Worm (Caenorhabditis elegans): ENCODE results near the gene sdc-3.

Gene sdc-3

ce11 chrV:15083659-15084058, 35.7 kb upstream of the sdc-3 start (continued):
- TF ChIP-seq snpc-4 (GFP tag; optimal IDR thresholded peaks at IDR 0.05) (no peak), snpc-4 (tag; optimal IDR thresholded peaks at IDR 0.05) (peak in 1 of 4 experiments; percentile 28), rec-8 (tag; optimal IDR thresholded peaks at IDR 0.05) (no peak), tbx-9 (tag; optimal IDR thresholded peaks at IDR 0.05; ENCODE audit: borderline replicate concordance) (no peak), zim-3 (tag; optimal IDR thresholded peaks at IDR 0.05) (peak; percentile 33), egl-18 (GFP tag; IDR thresholded peaks at IDR 0.05) (no peak), nhr-90 (tag; optimal IDR thresholded peaks at IDR 0.05) (peak; percentile 6), bed-2 (GFP tag; IDR thresholded peaks at IDR 0.05) (no peak), atf-7 (tag; optimal IDR thresholded peaks at IDR 0.05) (peak; percentile 18), ceh-91 (GFP tag; IDR thresholded peaks at IDR 0.05) (no peak), attf-6 (GFP tag; IDR thresholded peaks at IDR 0.05) (peak; percentile 57), athp-1 (tag; optimal IDR thresholded peaks at IDR 0.05) (peak; percentile 82), cebp-1 (GFP tag; IDR thresholded peaks at IDR 0.05) (no peak), cebp-1 (tag; optimal IDR thresholded peaks at IDR 0.05) (peak; percentile 65), Y95B8A.8 (GFP tag; IDR thresholded peaks at IDR 0.05) (0 out of 2 replicates have a peak, but pooled peaks have one; percentile 40), C06A6.2 (GFP tag; conservative IDR thresholded peaks at IDR 0.05) (no peak), die-1 (tag; optimal IDR thresholded peaks at IDR 0.05) (peak; percentile 5), C17E4.6 (GFP tag; IDR thresholded peaks at IDR 0.05) (no peak), F33H1.4 (GFP tag; IDR thresholded peaks at IDR 0.05) (no peak), nfya-1 (tag; optimal IDR thresholded peaks at IDR 0.05; ENCODE audit: borderline replicate concordance, insufficient read depth) (no peak), tlf-1 (GFP tag; optimal IDR thresholded peaks at IDR 0.05) (peak; percentile 55)

ce11 chrV:15082291-15082690, 34.3 kb upstream of the sdc-3 start, which contains the start of the genes C01G10.10 and C01G10.9:
C01G10.10 (minus strand) TSS chrV:15082441.
C01G10.9 (plus strand) TSS chrV:15082530.
- TF ChIP-seq sdz-38 (tag; optimal IDR thresholded peaks at IDR 0.05) (no peak), snpc-3.4 (tag; optimal IDR thresholded peaks at IDR 0.05) (peak; percentile 18), cebp-2 (GFP tag; IDR thresholded peaks at IDR 0.05) (no peak), C17E4.6 (GFP tag; IDR thresholded peaks at IDR 0.05) (no peak), K12H6.12 (tag; optimal IDR thresholded peaks at IDR 0.05) (peak; percentile 2), F33H1.4 (GFP tag; IDR thresholded peaks at IDR 0.05) (peak; percentile 26; the same call in 1 of the 2 replicates), unc-130 (GFP tag; optimal IDR thresholded peaks at IDR 0.05) (peak; percentile 82), ceh-40 (GFP tag; IDR thresholded peaks at IDR 0.05) (no peak), ceh-27 (GFP tag; optimal IDR thresholded peaks at IDR 0.05) (peak; percentile 52), pbrm-1 (GFP tag; IDR thresholded peaks at IDR 0.05) (no peak), cebp-1 (GFP tag; IDR thresholded peaks at IDR 0.05) (no peak), cebp-1 (tag; optimal IDR thresholded peaks at IDR 0.05) (peak; percentile 31), lin-54 (GFP tag; optimal IDR thresholded peaks at IDR 0.05) (peak; percentile 50), lir-1 (GFP tag; conservative IDR thresholded peaks at IDR 0.05) (no peak), F22D6.2 (tag; optimal IDR thresholded peaks at IDR 0.05) (peak; percentile 8), dox-1 (GFP tag; IDR thresholded peaks at IDR 0.05) (0 out of 2 replicates have a peak, but pooled peaks have one; percentile 18), ceh-100 (GFP tag; IDR thresholded peaks at IDR 0.05) (peak; percentile 43; the same call in 1 of the 2 replicates), lsl-1 (GFP tag; optimal IDR thresholded peaks at IDR 0.05) (peak; percentile 19), ZK185.1 (tag; optimal IDR thresholded peaks at IDR 0.05; ENCODE audit: poor library complexity, severe bottlenecking) (peak; percentile 76), ztf-25 (GFP tag; IDR thresholded peaks at IDR 0.05) (no peak), F23B12.7 (tag; optimal IDR thresholded peaks at IDR 0.05; ENCODE audit: insufficient read depth) (peak; percentile 16), lin-35 (GFP tag; optimal IDR thresholded peaks at IDR 0.05) (peak in 1 of 3 experiments; percentile 30), mcd-1 (GFP tag; IDR thresholded peaks at IDR 0.05) (peak; percentile 68), bed-2 (GFP tag; IDR thresholded peaks at IDR 0.05) (0 out of 2 replicates have a peak, but pooled peaks have one; percentile 42), snpc-4 (GFP tag; optimal IDR thresholded peaks at IDR 0.05) (no peak), snpc-4 (tag; optimal IDR thresholded peaks at IDR 0.05) (peak in 2 of 4 experiments; percentile 32 to 54), let-607 (tag; optimal IDR thresholded peaks at IDR 0.05) (peak in 1 of 2 experiments; percentile 54), lin-40 (tag; optimal IDR thresholded peaks at IDR 0.05) (peak; percentile 50), him-1 (tag; optimal IDR thresholded peaks at IDR 0.05) (peak; percentile 28), madf-6 (GFP tag; IDR thresholded peaks at IDR 0.05) (peak; percentile 54), F10E7.11 (tag; optimal IDR thresholded peaks at IDR 0.05) (no peak), rec-8 (tag; optimal IDR thresholded peaks at IDR 0.05) (peak; percentile 28 to 34)
